Worm (Caenorhabditis elegans): Measurements from ENCODE around the gene C15H9.11.

Gene C15H9.11

DNA sequence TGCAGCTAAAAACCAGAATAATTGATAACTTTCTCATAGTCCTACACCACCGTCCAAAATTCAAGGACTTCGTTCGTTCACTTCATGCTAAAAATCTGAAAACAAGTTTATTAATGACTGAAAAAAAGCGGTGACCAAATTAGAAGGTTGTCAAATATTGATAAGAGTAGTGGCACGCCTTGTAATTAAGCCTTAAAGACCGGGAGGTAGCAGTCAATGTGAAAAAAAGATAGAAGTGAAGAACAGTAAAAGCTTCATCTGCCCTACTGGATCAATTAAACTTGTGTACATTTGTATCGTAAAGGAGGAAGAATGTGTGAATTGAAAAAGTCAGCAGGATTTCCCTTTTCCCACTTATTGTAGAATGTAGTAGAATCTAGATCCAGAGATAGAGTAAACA lies 47.3 kb upstream of the C15H9.11 start, which contains the start of gene tag-275:
Gene tag-275 (minus strand): TSS at position 101 of the 400 bp plus-strand sequence.
- TF ChIP-seq dve-1 (tag; optimal IDR thresholded peaks at IDR 0.05), result no peak
- TF ChIP-seq K02D7.2 (tag; optimal IDR thresholded peaks at IDR 0.05), result no peak
- no peak for TF ChIP-seq pqm-1 (tag; optimal IDR thresholded peaks at IDR 0.05)
- no peak for TF ChIP-seq odd-2 (tag; optimal IDR thresholded peaks at IDR 0.05)
- no peak for TF ChIP-seq pax-1 (tag; optimal IDR thresholded peaks at IDR 0.05)
- TF ChIP-seq ceh-14 (tag; optimal IDR thresholded peaks at IDR 0.05), result no peak
- TF ChIP-seq zip-5 (tag; optimal IDR thresholded peaks at IDR 0.05), result no peak
- no peak for TF ChIP-seq nfya-1 (tag; optimal IDR thresholded peaks at IDR 0.05)
- TF ChIP-seq elt-2 (tag; optimal IDR thresholded peaks at IDR 0.05), result no peak
- TF ChIP-seq hlh-8 (tag; optimal IDR thresholded peaks at IDR 0.05), result no peak
- no peak for TF ChIP-seq syd-9 (tag; optimal IDR thresholded peaks at IDR 0.05)
- TF ChIP-seq dmd-4 (tag; optimal IDR thresholded peaks at IDR 0.05; ENCODE audit: borderline replicate concordance), result no peak

DNA sequence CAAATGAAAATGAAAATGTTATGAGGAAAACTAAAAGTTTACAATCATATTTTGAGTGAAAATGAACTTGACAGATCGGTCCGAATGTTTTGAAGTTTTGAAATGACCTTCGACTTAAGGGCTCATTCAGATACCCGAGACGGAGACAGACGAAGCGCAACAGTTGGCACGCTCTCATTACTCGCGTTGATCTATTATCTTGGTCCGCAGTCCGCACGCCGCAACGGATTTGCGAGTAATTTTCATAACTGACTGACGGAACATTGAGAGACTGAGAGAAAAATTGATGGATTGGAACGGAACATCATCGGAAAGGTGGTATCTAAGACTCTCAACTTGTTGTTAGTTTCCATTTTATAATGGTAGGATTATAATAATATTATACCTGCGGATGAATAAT lies 42.7 kb upstream of the C15H9.11 start:
- TF ChIP-seq odd-2 (tag; optimal IDR thresholded peaks at IDR 0.05) (no peak), K09A11.1 (tag; optimal IDR thresholded peaks at IDR 0.05; ENCODE audit: insufficient read depth) (no peak), sox-4 (tag; optimal IDR thresholded peaks at IDR 0.05) (no peak), F13H6.1 (tag; optimal IDR thresholded peaks at IDR 0.05) (no peak), tbx-2 (tag; optimal IDR thresholded peaks at IDR 0.05) (no peak), unc-55 (GFP tag; optimal IDR thresholded peaks at IDR 0.05) (peak; percentile 82)

DNA sequence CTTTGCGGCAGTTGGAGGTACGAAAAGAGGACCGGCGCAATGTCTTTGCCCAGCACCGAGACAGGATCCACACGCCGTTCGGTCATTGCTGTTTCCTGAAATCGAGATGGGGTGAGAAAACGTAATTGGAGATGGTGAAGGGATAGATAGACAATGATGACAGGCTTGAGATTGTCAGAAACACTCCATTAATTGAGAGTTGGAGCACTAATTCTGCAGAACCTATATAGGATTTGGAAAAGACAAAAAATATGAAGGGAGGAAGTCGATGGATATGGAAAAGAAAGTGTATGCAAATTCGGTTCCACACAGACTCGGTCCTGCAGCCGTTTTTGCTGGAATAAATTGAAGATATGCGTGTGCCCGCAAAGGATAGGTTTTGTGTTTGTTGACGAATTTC lies 35.0 kb upstream of the C15H9.11 start, which contains the start of gene Y72A10A.1:
Gene Y72A10A.1 (minus strand): TSS at position 101 of the 400 bp plus-strand sequence.
- TF ChIP-seq ceh-2 (tag; optimal IDR thresholded peaks at IDR 0.05) (no peak), ceh-22 (tag; optimal IDR thresholded peaks at IDR 0.05) (no peak), eyg-1 (tag; optimal IDR thresholded peaks at IDR 0.05) (no peak), ceh-30 (tag; optimal IDR thresholded peaks at IDR 0.05) (no peak), madf-2 (tag; optimal IDR thresholded peaks at IDR 0.05) (no peak), pha-2 (tag; optimal IDR thresholded peaks at IDR 0.05) (no peak)

DNA sequence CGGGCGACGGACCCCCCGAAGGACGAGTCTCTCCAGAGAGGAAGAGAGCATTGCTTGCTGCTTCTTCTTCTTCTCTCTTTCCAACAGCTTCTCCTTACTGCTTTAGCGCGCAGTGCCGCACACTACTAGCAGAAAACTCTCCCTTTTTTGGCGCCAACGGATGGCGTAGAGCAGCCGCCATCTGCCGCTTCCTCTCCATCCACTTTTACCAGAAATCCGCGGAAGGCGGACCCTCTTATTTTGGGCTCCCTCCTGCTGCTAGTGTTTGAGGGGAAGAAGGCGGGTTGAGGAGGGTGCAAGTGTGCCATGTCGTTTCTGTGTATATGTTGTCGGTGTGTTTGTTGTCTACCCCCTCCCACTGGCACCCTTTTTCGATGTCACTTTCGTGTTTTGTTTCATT lies 31.2 kb upstream of the C15H9.11 start:
- TF ChIP-seq sdc-2 (tag; optimal IDR thresholded peaks at IDR 0.05) (peak; percentile 16), ceh-9 (tag; optimal IDR thresholded peaks at IDR 0.05) (no peak), unc-42 (tag; optimal IDR thresholded peaks at IDR 0.05) (peak; percentile 48), ttx-3 (tag; optimal IDR thresholded peaks at IDR 0.05) (no peak), ceh-14 (tag; optimal IDR thresholded peaks at IDR 0.05) (peak; percentile 36), pag-3 (tag; optimal IDR thresholded peaks at IDR 0.05; ENCODE audit: borderline replicate concordance) (no peak), hlh-30 (tag; optimal IDR thresholded peaks at IDR 0.05; ENCODE audit: insufficient read depth) (no peak), fax-1 (tag; optimal IDR thresholded peaks at IDR 0.05) (peak; percentile 10), hlh-8 (tag; optimal IDR thresholded peaks at IDR 0.05) (peak; percentile 21), nhr-232 (tag; optimal IDR thresholded peaks at IDR 0.05) (no peak), syd-9 (tag; optimal IDR thresholded peaks at IDR 0.05) (peak; percentile 21), ceh-30 (tag; optimal IDR thresholded peaks at IDR 0.05) (no peak), pqm-1 (tag; optimal IDR thresholded peaks at IDR 0.05) (peak; percentile 15), pha-2 (tag; optimal IDR thresholded peaks at IDR 0.05) (no peak), gmeb-2 (tag; optimal IDR thresholded peaks at IDR 0.05) (no peak), pat-9 (tag; optimal IDR thresholded peaks at IDR 0.05) (no peak), rnt-1 (tag; optimal IDR thresholded peaks at IDR 0.05) (no peak), pros-1 (tag; optimal IDR thresholded peaks at IDR 0.05) (no peak), C08G9.2 (tag; optimal IDR thresholded peaks at IDR 0.05) (peak; percentile 4), ceh-6 (GFP tag; optimal IDR thresholded peaks at IDR 0.05) (no peak), ceh-34 (tag; optimal IDR thresholded peaks at IDR 0.05) (peak; percentile 40), ceh-19 (GFP tag; optimal IDR thresholded peaks at IDR 0.05) (peak; percentile 70), elt-4 (tag; optimal IDR thresholded peaks at IDR 0.05) (no peak), ahr-1 (tag; optimal IDR thresholded peaks at IDR 0.05) (no peak), ceh-31 (tag; optimal IDR thresholded peaks at IDR 0.05) (peak; percentile 56), nfya-1 (tag; optimal IDR thresholded peaks at IDR 0.05) (peak; percentile 6), ceh-48 (tag; optimal IDR thresholded peaks at IDR 0.05) (no peak), fkh-6 (tag; optimal IDR thresholded peaks at IDR 0.05) (no peak), che-1 (tag; optimal IDR thresholded peaks at IDR 0.05) (peak; percentile 28), hlh-6 (tag; optimal IDR thresholded peaks at IDR 0.05) (peak; percentile 66), ref-2 (tag; optimal IDR thresholded peaks at IDR 0.05) (peak; percentile 39), pha-4 (tag; optimal IDR thresholded peaks at IDR 0.05) (no peak)
